Fruit fly (Drosophila melanogaster): ENCODE data around the gene sba.

- TF ChIP-seq cnc (optimal IDR thresholded peaks at IDR 0.05) (no peak), Clk (GFP tag; optimal IDR thresholded peaks at IDR 0.05) (no peak), bab1 (GFP tag; optimal IDR thresholded peaks at IDR 0.05) (no peak), CG7101 (tag; optimal IDR thresholded peaks at IDR 0.05) (no peak), ovo (GFP tag; optimal IDR thresholded peaks at IDR 0.05) (no peak), tj (GFP tag; optimal IDR thresholded peaks at IDR 0.05) (no peak), CG11617 (GFP tag; optimal IDR thresholded peaks at IDR 0.05) (no peak), Hr96 (GFP tag; optimal IDR thresholded peaks at IDR 0.05) (no peak), kay (GFP tag; ENCODE audit: borderline replicate concordance) (no peak), CG14711 (tag; optimal IDR thresholded peaks at IDR 0.05) (no peak)
Observed at dm6 chr3R:23893460-23893859, 29.3 kb downstream of the sba start, which contains the start of gene tbrd-1.

Data from whole organism, adult.